Worm (Caenorhabditis elegans) whole organism, late embryonic: ENCODE data around the gene ttr-6.

Experiments used
- C08G9.2 ChIP-seq: sonication (generic microtip); optimal IDR thresholded peaks from 2 replicates; lab custom pipeline; 2016; ENCODE audit warnings: mild to moderate bottlenecking, missing genetic modification characterization, moderate library complexity, missing compliant biosample characterization
- F13H6.1 ChIP-seq: sonication (generic microtip); optimal IDR thresholded peaks from 2 replicates; lab custom pipeline; 2016; ENCODE audit warnings: missing genetic modification characterization, missing compliant biosample characterization
- K09A11.1 ChIP-seq: sonication (generic microtip); optimal IDR thresholded peaks from 2 replicates; lab custom pipeline; 2017; ENCODE audit warnings: antibody characterized with exemption, mild to moderate bottlenecking, missing genetic modification characterization, missing compliant biosample characterization; ENCODE audit not compliant: insufficient read depth
- Y22D7AL.16 ChIP-seq: sonication (generic microtip); optimal IDR thresholded peaks from 2 replicates; lab custom pipeline; 2016; ENCODE audit warnings: missing genetic modification characterization, missing compliant biosample characterization
- ceh-14 ChIP-seq: sonication (generic microtip); optimal IDR thresholded peaks from 2 replicates; lab custom pipeline; 2016; ENCODE audit warnings: missing genotype, missing genetic modification characterization, missing compliant biosample characterization
- ceh-19 ChIP-seq: fragments of 200-800 bp; sonication (Bioruptor generic); optimal IDR thresholded peaks from 2 replicates; lab custom pipeline; 2018; ENCODE audit warnings: mild to moderate bottlenecking, missing genetic modification characterization, missing compliant biosample characterization
- ceh-2 ChIP-seq: sonication (generic microtip); optimal IDR thresholded peaks from 2 replicates; lab custom pipeline; 2016; ENCODE audit warnings: missing genotype, missing genetic modification characterization, missing compliant biosample characterization
- ceh-31 ChIP-seq: sonication (generic microtip); optimal IDR thresholded peaks from 2 replicates; lab custom pipeline; 2016; ENCODE audit warnings: missing genetic modification characterization, missing compliant biosample characterization
- ceh-34 ChIP-seq: sonication (generic microtip); optimal IDR thresholded peaks from 2 replicates; lab custom pipeline; 2016; ENCODE audit warnings: mild to moderate bottlenecking, missing genetic modification characterization, missing compliant biosample characterization
- ceh-9 ChIP-seq: sonication (generic microtip); optimal IDR thresholded peaks from 2 replicates; lab custom pipeline; 2016; ENCODE audit warnings: mild to moderate bottlenecking, missing genetic modification characterization, inconsistent platforms, missing compliant biosample characterization
- che-1 ChIP-seq: sonication (generic microtip); optimal IDR thresholded peaks from 2 replicates; lab custom pipeline; 2016; ENCODE audit warnings: mild to moderate bottlenecking, missing genetic modification characterization, missing compliant biosample characterization
- dmd-4 ChIP-seq: sonication (generic microtip); optimal IDR thresholded peaks from 2 replicates; lab custom pipeline; 2016; ENCODE audit warnings: borderline replicate concordance, missing genetic modification characterization, missing compliant biosample characterization
- elt-2 ChIP-seq: sonication (generic microtip); optimal IDR thresholded peaks from 2 replicates; lab custom pipeline; 2016; ENCODE audit warnings: missing genetic modification reagents, missing genetic modification characterization, missing compliant biosample characterization
- eyg-1 ChIP-seq: sonication (generic microtip); optimal IDR thresholded peaks from 2 replicates; lab custom pipeline; 2016; ENCODE audit warnings: missing genotype, missing genetic modification characterization, missing compliant biosample characterization
- gmeb-2 ChIP-seq: sonication (generic microtip); optimal IDR thresholded peaks from 2 replicates; lab custom pipeline; 2016; ENCODE audit warnings: missing genetic modification characterization, inconsistent platforms, missing compliant biosample characterization
- hlh-13 ChIP-seq: fragments of 200-800 bp; sonication (Bioruptor generic); optimal IDR thresholded peaks from 2 replicates; lab custom pipeline; 2018; ENCODE audit warnings: mild to moderate bottlenecking, missing genetic modification characterization, missing compliant biosample characterization
- hlh-6 ChIP-seq: sonication (generic microtip); optimal IDR thresholded peaks from 2 replicates; lab custom pipeline; 2016; ENCODE audit warnings: missing genotype, missing genetic modification characterization, missing compliant biosample characterization
- hlh-8 ChIP-seq: sonication (generic microtip); optimal IDR thresholded peaks from 2 replicates; lab custom pipeline; 2016; ENCODE audit warnings: missing genotype, missing genetic modification characterization, missing compliant biosample characterization
- lin-11 ChIP-seq: fragments of 200-800 bp; sonication (Bioruptor generic); optimal IDR thresholded peaks from 2 replicates; lab custom pipeline; 2018; ENCODE audit warnings: mild to moderate bottlenecking, missing genetic modification characterization, missing compliant biosample characterization
- npax-4 ChIP-seq: sonication (generic microtip); optimal IDR thresholded peaks from 2 replicates; lab custom pipeline; 2016; ENCODE audit warnings: missing genetic modification characterization, missing compliant biosample characterization
- pat-9 ChIP-seq: fragments of 200-800 bp; sonication (Bioruptor generic); optimal IDR thresholded peaks from 2 replicates; lab custom pipeline; 2018; ENCODE audit warnings: mild to moderate bottlenecking, missing genetic modification characterization, moderate library complexity, missing compliant biosample characterization
- pax-1 ChIP-seq: fragments of 150-350 bp; optimal IDR thresholded peaks from 2 replicates; lab custom pipeline; 2014; ENCODE audit warnings: missing biosample characterization, missing genetic modification characterization
- pha-2 ChIP-seq: sonication (generic microtip); optimal IDR thresholded peaks from 2 replicates; lab custom pipeline; 2017; ENCODE audit warnings: mild to moderate bottlenecking, missing genetic modification characterization, missing compliant biosample characterization
- pha-4 ChIP-seq: fragments of 150-350 bp; optimal IDR thresholded peaks from 2 replicates; lab custom pipeline; 2018; ENCODE audit warnings: missing biosample characterization, missing genetic modification reagents, missing genetic modification characterization
- pqm-1 ChIP-seq: sonication (generic microtip); optimal IDR thresholded peaks from 2 replicates; lab custom pipeline; 2016; ENCODE audit warnings: missing genetic modification characterization, missing compliant biosample characterization
- ref-2 ChIP-seq: sonication (generic microtip); optimal IDR thresholded peaks from 2 replicates; lab custom pipeline; 2016; ENCODE audit warnings: missing genetic modification characterization, missing compliant biosample characterization
- sdc-2 ChIP-seq: sonication (generic microtip); optimal IDR thresholded peaks from 2 replicates; lab custom pipeline; 2016; ENCODE audit warnings: missing genotype, missing genetic modification characterization, missing compliant biosample characterization
- sox-2 ChIP-seq: fragments of 200-800 bp; sonication (Bioruptor generic); IDR thresholded peaks from 2 replicates; pipeline ENCODE4 v1.3.6; 2022; ENCODE audit warnings: missing genetic modification reagents, missing genetic modification characterization, missing compliant biosample characterization
- sox-4 ChIP-seq: sonication (generic microtip); optimal IDR thresholded peaks from 2 replicates; lab custom pipeline; 2017; ENCODE audit warnings: mild to moderate bottlenecking, missing genetic modification characterization, inconsistent platforms, missing compliant biosample characterization
- tbx-2 ChIP-seq: sonication (generic microtip); optimal IDR thresholded peaks from 2 replicates; lab custom pipeline; 2016; ENCODE audit warnings: missing genetic modification characterization, missing compliant biosample characterization
- tbx-7 ChIP-seq: sonication (generic microtip); optimal IDR thresholded peaks from 2 replicates; lab custom pipeline; 2016; ENCODE audit warnings: missing genotype, missing genetic modification characterization, missing compliant biosample characterization
- ttx-3 ChIP-seq: sonication (generic microtip); optimal IDR thresholded peaks from 2 replicates; lab custom pipeline; 2016; ENCODE audit warnings: missing genetic modification reagents, missing genetic modification characterization, missing compliant biosample characterization
- unc-42 ChIP-seq: sonication (generic microtip); optimal IDR thresholded peaks from 2 replicates; lab custom pipeline; 2016; ENCODE audit warnings: missing genotype, missing genetic modification characterization, missing compliant biosample characterization
- unc-55 ChIP-seq: sonication (generic microtip); optimal IDR thresholded peaks from 2 replicates; lab custom pipeline; 2017; ENCODE audit warnings: missing biosample characterization, missing genetic modification reagents, missing genetic modification characterization
- unc-86 ChIP-seq: sonication (generic microtip); optimal IDR thresholded peaks from 2 replicates; lab custom pipeline; 2016; ENCODE audit warnings: missing genetic modification characterization, missing compliant biosample characterization
- ztf-16 ChIP-seq: sonication (generic microtip); optimal IDR thresholded peaks from 2 replicates; lab custom pipeline; 2017; ENCODE audit warnings: missing genetic modification characterization, missing compliant biosample characterization

ttr-6 gene

ce11 chrX:6641509-6641908 is 44.6 kb upstream of the ttr-6 start:
- TF ChIP-seq pat-9 (tag; lab: Kevin White, UChicago) (no peak), ceh-2 (tag; lab: Kevin White, UChicago) (no peak), npax-4 (tag; lab: Kevin White, UChicago) (no peak), ceh-19 (GFP tag; lab: Kevin White, UChicago) (no peak), pax-1 (tag; lab: Kevin White, UChicago) (no peak), unc-55 (GFP tag; lab: Kevin White, UChicago) (no peak), ceh-34 (tag; lab: Kevin White, UChicago) (no peak), eyg-1 (tag; lab: Kevin White, UChicago) (no peak), pha-4 (tag; lab: Kevin White, UChicago) (no peak), unc-42 (tag; lab: Kevin White, UChicago) (no peak), Y22D7AL.16 (tag; lab: Kevin White, UChicago) (no peak), unc-86 (tag; lab: Kevin White, UChicago) (no peak), tbx-2 (tag; lab: Kevin White, UChicago) (no peak), pqm-1 (tag; lab: Kevin White, UChicago) (no peak)
- TF ChIP-seq, all 69 proteins: peak for 0

ce11 chrX:6640570-6641199 is 43.8 kb upstream of the ttr-6 start, which contains the start of gene nhr-120:
nhr-120 (minus strand) TSS chrX:6640620.
- TF ChIP-seq che-1 (tag; lab: Kevin White, UChicago) (no peak), dmd-4 (tag; lab: Kevin White, UChicago) (no peak), gmeb-2 (tag; lab: Kevin White, UChicago) (no peak), lin-11 (tag; lab: Kevin White, UChicago) (no peak), ceh-34 (tag; lab: Kevin White, UChicago) (no peak), ceh-31 (no peak), elt-2 (tag; lab: Kevin White, UChicago) (no peak), sox-2 (GFP tag; lab: Robert Waterston, UW) (no peak), hlh-8 (tag; lab: Kevin White, UChicago) (no peak), hlh-13 (no peak), hlh-6 (tag; lab: Kevin White, UChicago) (no peak), C08G9.2 (no peak), F13H6.1 (tag; lab: Kevin White, UChicago) (no peak), ztf-16 (no peak), pha-2 (tag; lab: Kevin White, UChicago) (no peak), pax-1 (tag; lab: Kevin White, UChicago) (no peak), unc-42 (tag; lab: Kevin White, UChicago) (no peak), ref-2 (tag; lab: Kevin White, UChicago) (no peak), pha-4 (tag; lab: Kevin White, UChicago) (no peak), ceh-14 (tag; lab: Kevin White, UChicago) (no peak)

ce11 chrX:6638985-6639573 is 42.2 kb upstream of the ttr-6 start:
- TF ChIP-seq tbx-7 (tag; lab: Kevin White, UChicago): no peak
- no peak for TF ChIP-seq ceh-9
- TF ChIP-seq ceh-34 (tag; lab: Kevin White, UChicago): no peak
- no peak for TF ChIP-seq K09A11.1
- TF ChIP-seq ztf-16: no peak
- TF ChIP-seq sox-4 (tag; lab: Kevin White, UChicago): no peak

ce11 chrX:6637933-6638332 is 41.0 kb upstream of the ttr-6 start:
- TF ChIP-seq sox-4 (tag; lab: Kevin White, UChicago) (no peak), sdc-2 (tag; lab: Kevin White, UChicago) (no peak), ttx-3 (tag; lab: Kevin White, UChicago) (no peak), C08G9.2 (no peak), tbx-7 (tag; lab: Kevin White, UChicago) (no peak), ceh-31 (no peak)
